Fruit fly (Drosophila melanogaster) whole organism: ENCODE measurements around the gene CG2061.

Source experiments
- CG8478 ChIP-seq: fragments of >200 bp; optimal IDR thresholded peaks from 2 replicates; lab custom pipeline; 2018; ENCODE audit warnings: inconsistent platforms
- EcR ChIP-seq, 2 experiments: fragments of >200 bp; optimal IDR thresholded peaks; 2 replicates each; lab custom pipeline; 2017; ENCODE audit warnings: missing biosample characterization in 2 of 2, missing genetic modification characterization in 2 of 2, missing genetic modification reagents in 2 of 2
- pan ChIP-seq: fragments of >200 bp; optimal IDR thresholded peaks from 2 replicates; lab custom pipeline; 2017
- psq ChIP-seq: fragments of >200 bp; optimal IDR thresholded peaks from 2 replicates; lab custom pipeline; 2017
- usp ChIP-seq: fragments of >200 bp; optimal IDR thresholded peaks from 2 replicates; lab custom pipeline; 2017; ENCODE audit warnings: missing biosample characterization, missing genetic modification characterization, mixed read lengths

DNA sequence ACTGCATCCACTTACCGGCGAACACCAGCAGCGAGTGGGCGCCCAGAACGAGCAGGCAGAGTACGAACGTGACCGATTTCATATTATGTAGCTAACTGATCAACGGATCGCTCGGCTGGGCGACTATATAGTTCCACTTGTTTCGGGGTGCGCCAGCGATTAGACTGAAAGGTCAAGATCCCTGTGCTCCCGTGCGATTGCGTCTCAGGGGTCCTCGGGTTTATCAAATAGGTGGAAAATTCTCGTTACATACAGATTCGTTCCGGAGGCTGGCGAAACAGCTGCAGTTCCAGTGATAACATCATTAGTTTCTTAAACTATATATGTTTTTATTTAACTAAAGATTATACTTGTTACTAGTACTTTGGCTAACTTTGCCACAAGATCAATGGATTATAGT lies 47.9 kb downstream of the CG2061 start, which contains the start of gene ssp7:
- TF ChIP-seq usp (GFP tag; lab: Kevin White, UChicago) (no peak), psq (no peak), CG8478 (no peak), EcR (GFP tag; optimal IDR thresholded peaks at IDR 0.05; lab: Kevin White, UChicago) (no peak), pan (lab: Kevin White, UChicago) (no peak)
